Fruit fly (Drosophila melanogaster) whole organism, embryonic: Measurements from ENCODE around the gene CG10970.
A peak's percentile ranks its signal among the peaks of the same experiment; 100 is the strongest.

Source experiments
- Antp ChIP-seq: fragments of 200-800 bp; sonication (Bioruptor generic); optimal IDR thresholded peaks from 3 replicates; lab custom pipeline; 2016; ENCODE audit warnings: missing biosample characterization, missing genetic modification characterization
- B-H1 ChIP-seq: fragments of 200-800 bp; sonication (Bioruptor generic); IDR thresholded peaks from 3 replicates; pipeline ENCODE4 v1.3.6; 2022; ENCODE audit warnings: missing biosample characterization, missing genetic modification characterization
- BEAF-32 ChIP-seq: fragments of 200-800 bp; sonication (Bioruptor generic); optimal IDR thresholded peaks from 3 replicates; lab custom pipeline; 2017; ENCODE audit warnings: missing biosample characterization, missing genetic modification characterization, mild to moderate bottlenecking, moderate library complexity, missing genetic modification reagents
- CG10267 ChIP-seq: fragments of 200-800 bp; sonication (Bioruptor generic); optimal IDR thresholded peaks from 2 replicates; lab custom pipeline; 2018; ENCODE audit warnings: missing biosample characterization, mild to moderate bottlenecking, missing genetic modification characterization, moderate library complexity
- CG10274 ChIP-seq: fragments of 200-800 bp; sonication (Bioruptor generic); optimal IDR thresholded peaks from 3 replicates; lab custom pipeline; 2017; ENCODE audit warnings: missing biosample characterization, mild to moderate bottlenecking, missing genetic modification characterization
- CG11504 ChIP-seq: fragments of 200-800 bp; sonication (Bioruptor generic); optimal IDR thresholded peaks from 3 replicates; lab custom pipeline; 2019; ENCODE audit warnings: missing biosample characterization, mild to moderate bottlenecking, missing genetic modification characterization, moderate library complexity
- CG12236 ChIP-seq: fragments of 200-800 bp; sonication (Bioruptor generic); optimal IDR thresholded peaks from 2 replicates; lab custom pipeline; 2016; ENCODE audit warnings: missing biosample characterization, missing genetic modification characterization
- CG14667 ChIP-seq: fragments of 200-800 bp; sonication (Bioruptor generic); IDR thresholded peaks from 2 replicates; pipeline ENCODE4 v1.3.6; 2022; ENCODE audit warnings: missing biosample characterization, missing genetic modification characterization
- CG14860 ChIP-seq: fragments of 200-800 bp; sonication (Bioruptor generic); IDR thresholded peaks from 3 replicates; pipeline ENCODE4 v1.3.6; 2022; ENCODE audit warnings: missing biosample characterization, missing genetic modification characterization; ENCODE audit not compliant: partially characterized antibody
- CG15514 ChIP-seq: fragments of 200-800 bp; sonication (Bioruptor generic); optimal IDR thresholded peaks from 3 replicates; lab custom pipeline; 2017; ENCODE audit warnings: missing biosample characterization, missing genetic modification characterization, mild to moderate bottlenecking, moderate library complexity, missing genetic modification reagents
- CG15601 ChIP-seq: fragments of 200-800 bp; sonication (Bioruptor generic); optimal IDR thresholded peaks from 3 replicates; lab custom pipeline; 2019; ENCODE audit warnings: missing biosample characterization, mild to moderate bottlenecking, missing genetic modification characterization, moderate library complexity
- CG1647 ChIP-seq: fragments of 200-800 bp; sonication (Bioruptor generic); optimal IDR thresholded peaks from 3 replicates; lab custom pipeline; 2016; ENCODE audit warnings: missing biosample characterization, missing genetic modification characterization
- CG16815 ChIP-seq: fragments of 200-800 bp; sonication (Bioruptor generic); optimal IDR thresholded peaks from 3 replicates; lab custom pipeline; 2017; ENCODE audit warnings: missing biosample characterization, mild to moderate bottlenecking, missing genetic modification characterization
- CG18011 ChIP-seq: fragments of 200-800 bp; sonication (Bioruptor generic); optimal IDR thresholded peaks from 2 replicates; lab custom pipeline; 2017; ENCODE audit warnings: missing biosample characterization, missing genetic modification characterization, mild to moderate bottlenecking, moderate library complexity, missing genotype
- CG2199 ChIP-seq: fragments of 200-800 bp; sonication (Bioruptor generic); IDR thresholded peaks from 3 replicates; pipeline ENCODE4 v1.3.6; 2022; ENCODE audit warnings: missing biosample characterization, missing genetic modification characterization
- CG30020 ChIP-seq: fragments of 200-800 bp; optimal IDR thresholded peaks from 2 replicates; lab custom pipeline; 2019; ENCODE audit warnings: missing biosample characterization, mild to moderate bottlenecking, missing genetic modification characterization, moderate library complexity
- CG3847 ChIP-seq: fragments of 200-800 bp; sonication (Bioruptor generic); IDR thresholded peaks from 2 replicates; pipeline ENCODE4 v1.3.6; 2022; ENCODE audit warnings: missing biosample characterization, missing genetic modification characterization
- CG4360 ChIP-seq: fragments of 200-800 bp; sonication (Bioruptor generic); IDR thresholded peaks from 2 replicates; pipeline ENCODE4 v1.3.6; 2022; ENCODE audit warnings: missing biosample characterization, missing genetic modification characterization
- CG4404 ChIP-seq: fragments of 200-800 bp; sonication (Bioruptor generic); IDR thresholded peaks from 2 replicates; pipeline ENCODE4 v1.3.6; 2022; ENCODE audit warnings: missing biosample characterization, missing genetic modification characterization
- CG4707 ChIP-seq: fragments of 200-800 bp; sonication (Bioruptor generic); optimal IDR thresholded peaks from 2 replicates; lab custom pipeline; 2018; ENCODE audit warnings: missing biosample characterization, mild to moderate bottlenecking, missing genetic modification characterization, moderate library complexity
- CG7271 ChIP-seq: fragments of 200-800 bp; sonication (Bioruptor generic); optimal IDR thresholded peaks from 2 replicates; lab custom pipeline; 2018; ENCODE audit warnings: missing biosample characterization, mild to moderate bottlenecking, missing genetic modification characterization, moderate library complexity
- CkIIα-i1 ChIP-seq: fragments of 200-800 bp; sonication (Bioruptor generic); IDR thresholded peaks from 2 replicates; pipeline ENCODE4 v1.3.6; 2022; ENCODE audit warnings: missing biosample characterization, missing genetic modification characterization
- Dfd ChIP-seq, 2 experiments: fragments of >200 bp; optimal IDR thresholded peaks; 2 replicates each; lab custom pipeline; 2017; ENCODE audit warnings: missing biosample characterization in 2 of 2, missing genetic modification characterization in 2 of 2
- Drgx ChIP-seq: fragments of 200-800 bp; sonication (Bioruptor generic); IDR thresholded peaks from 2 replicates; pipeline ENCODE4 v1.3.6; 2022; ENCODE audit warnings: missing biosample characterization, missing genetic modification characterization
- E2f2 ChIP-seq: fragments of 200-800 bp; sonication (Bioruptor generic); IDR thresholded peaks from 2 replicates; pipeline ENCODE4 v1.3.6; 2022; ENCODE audit warnings: missing biosample characterization, missing genetic modification characterization
- GATAe ChIP-seq: fragments of 200-800 bp; sonication (Bioruptor generic); conservative IDR thresholded peaks from 2 replicates; pipeline ENCODE4 v1.3.6; 2022; ENCODE audit warnings: missing biosample characterization, missing genetic modification characterization
- HLH4C ChIP-seq: fragments of 200-800 bp; sonication (Bioruptor generic); IDR thresholded peaks from 3 replicates; pipeline ENCODE4 v1.3.6; 2022; ENCODE audit warnings: missing biosample characterization, missing genetic modification characterization; ENCODE audit not compliant: partially characterized antibody
- HLH54F ChIP-seq: fragments of 200-800 bp; sonication (Bioruptor generic); optimal IDR thresholded peaks from 3 replicates; lab custom pipeline; 2016; ENCODE audit warnings: missing biosample characterization, missing genetic modification characterization
- Lhr ChIP-seq: fragments of 200-800 bp; sonication (Bioruptor generic); optimal IDR thresholded peaks from 3 replicates; lab custom pipeline; 2017; ENCODE audit warnings: mild to moderate bottlenecking, missing biosample characterization, missing genetic modification reagents, missing genetic modification characterization
- Lim3 ChIP-seq: fragments of 200-800 bp; sonication (Bioruptor generic); IDR thresholded peaks from 2 replicates; pipeline ENCODE4 v1.3.6; 2022; ENCODE audit warnings: missing biosample characterization, missing genetic modification characterization
- Optix ChIP-seq: fragments of 200-800 bp; sonication (Bioruptor generic); IDR thresholded peaks from 3 replicates; pipeline ENCODE4 v1.3.6; 2022; ENCODE audit warnings: missing biosample characterization, missing genetic modification characterization
- Ptx1 ChIP-seq: fragments of 200-800 bp; sonication (Bioruptor generic); IDR thresholded peaks from 2 replicates; pipeline ENCODE4 v1.3.6; 2022; ENCODE audit warnings: missing biosample characterization, missing genetic modification characterization
- Rx ChIP-seq: fragments of 200-800 bp; sonication (Bioruptor generic); IDR thresholded peaks from 2 replicates; pipeline ENCODE4 v1.3.6; 2022; ENCODE audit warnings: missing biosample characterization, missing genetic modification characterization
- Six4 ChIP-seq: fragments of 200-800 bp; sonication (Bioruptor generic); optimal IDR thresholded peaks from 2 replicates; lab custom pipeline; 2016; ENCODE audit warnings: missing biosample characterization, missing genetic modification characterization
- Taf1 ChIP-seq: fragments of 200-800 bp; sonication (Bioruptor generic); IDR thresholded peaks from 2 replicates; pipeline ENCODE4 v1.3.6; 2022; ENCODE audit warnings: missing biosample characterization, missing genetic modification characterization
- Usf ChIP-seq: fragments of 200-800 bp; sonication (Bioruptor generic); optimal IDR thresholded peaks from 2 replicates; lab custom pipeline; 2017; ENCODE audit warnings: missing genotype, missing biosample characterization, missing genetic modification characterization
- ara ChIP-seq: fragments of 200-800 bp; sonication (Bioruptor generic); IDR thresholded peaks from 2 replicates; pipeline ENCODE4 v1.3.6; 2022; ENCODE audit warnings: missing biosample characterization, missing genetic modification characterization
- bigmax ChIP-seq: fragments of 200-800 bp; sonication (Bioruptor generic); optimal IDR thresholded peaks from 2 replicates; lab custom pipeline; 2018; ENCODE audit warnings: missing biosample characterization, mild to moderate bottlenecking, missing genetic modification characterization
- crc ChIP-seq: fragments of 200-800 bp; sonication (Bioruptor generic); optimal IDR thresholded peaks from 2 replicates; lab custom pipeline; 2016; ENCODE audit warnings: missing biosample characterization, missing genetic modification characterization
- dmrt11E ChIP-seq: fragments of 200-800 bp; sonication (Bioruptor generic); optimal IDR thresholded peaks from 3 replicates; lab custom pipeline; 2018; ENCODE audit warnings: missing biosample characterization, mild to moderate bottlenecking, missing genetic modification characterization, moderate library complexity
- eve ChIP-seq, 2 experiments: fragments of >200 bp; optimal IDR thresholded peaks; 2 replicates each; lab custom pipeline; 2017; ENCODE audit warnings: missing biosample characterization in 2 of 2, missing genetic modification characterization in 2 of 2
- grau ChIP-seq: fragments of 200-800 bp; optimal IDR thresholded peaks from 3 replicates; lab custom pipeline; 2019; ENCODE audit warnings: missing biosample characterization, mild to moderate bottlenecking, missing genetic modification characterization, moderate library complexity
- jigr1 ChIP-seq: fragments of 200-800 bp; sonication (Bioruptor generic); IDR thresholded peaks from 3 replicates; pipeline ENCODE4 v1.3.6; 2022; ENCODE audit warnings: missing biosample characterization, missing genetic modification characterization
- luna ChIP-seq: fragments of 200-800 bp; sonication (Bioruptor generic); optimal IDR thresholded peaks from 2 replicates; lab custom pipeline; 2016; ENCODE audit warnings: missing biosample characterization, missing genetic modification characterization
- maf-S ChIP-seq: fragments of 200-800 bp; sonication (Bioruptor generic); optimal IDR thresholded peaks from 2 replicates; lab custom pipeline; 2016; ENCODE audit warnings: missing biosample characterization, missing genetic modification characterization
- nom ChIP-seq: fragments of 200-800 bp; sonication (Bioruptor generic); optimal IDR thresholded peaks from 2 replicates; lab custom pipeline; 2017; ENCODE audit warnings: missing biosample characterization, missing genetic modification characterization, mild to moderate bottlenecking, moderate library complexity, missing genetic modification reagents
- psq ChIP-seq: fragments of 200-800 bp; sonication (Bioruptor generic); optimal IDR thresholded peaks from 2 replicates; lab custom pipeline; 2017; ENCODE audit warnings: missing biosample characterization, missing genetic modification characterization
- tap ChIP-seq: fragments of 200-800 bp; optimal IDR thresholded peaks from 3 replicates; lab custom pipeline; 2019; ENCODE audit warnings: missing biosample characterization, mild to moderate bottlenecking, missing genetic modification characterization, moderate library complexity
- tna ChIP-seq: fragments of 200-800 bp; sonication (Bioruptor generic); IDR thresholded peaks from 2 replicates; pipeline ENCODE4 v1.3.6; 2022; ENCODE audit warnings: missing biosample characterization, missing genetic modification characterization; ENCODE audit not compliant: partially characterized antibody
- ttk ChIP-seq: fragments of 200-800 bp; sonication (Bioruptor generic); IDR thresholded peaks from 2 replicates; pipeline ENCODE4 v2.1.2; 2022; ENCODE audit warnings: missing biosample characterization, missing genetic modification characterization
- unc-4 ChIP-seq: fragments of 200-800 bp; sonication (Bioruptor generic); IDR thresholded peaks from 2 replicates; pipeline ENCODE4 v1.3.6; 2022; ENCODE audit warnings: missing biosample characterization, missing genetic modification characterization; ENCODE audit not compliant: partially characterized antibody
- zen2 ChIP-seq: fragments of 200-800 bp; sonication (Bioruptor generic); IDR thresholded peaks from 3 replicates; pipeline ENCODE4 v1.3.6; 2022; ENCODE audit warnings: missing biosample characterization, missing genetic modification characterization; ENCODE audit not compliant: partially characterized antibody

CG10970 gene

dm6 chrX:9062665-9063064 lies 8.5 kb downstream of the CG10970 start (continued):
- TF ChIP-seq Lim3 (no peak), dmrt11E (tag; lab: Kevin White, UChicago) (no peak), zen2 (no peak), maf-S (GFP tag; lab: Kevin White, UChicago) (no peak), Rx (GFP tag; lab: Robert Waterston, UW) (no peak), CG4707 (GFP tag; lab: Kevin White, UChicago) (no peak), tap (tag; lab: Kevin White, UChicago) (no peak), Optix (0 out of 3 replicates have a peak, but pooled peaks have one; percentile 24), CG10267 (tag; lab: Kevin White, UChicago) (no peak), crc (GFP tag; lab: Kevin White, UChicago) (no peak), CG30020 (tag; lab: Kevin White, UChicago) (no peak), Taf1 (GFP tag; lab: Robert Waterston, UW) (no peak), psq (GFP tag; lab: Kevin White, UChicago) (no peak), Usf (GFP tag; lab: Kevin White, UChicago) (no peak), CG2199 (no peak), luna (no peak), CG14667 (GFP tag; lab: Robert Waterston, UW) (no peak), CG4404 (GFP tag; lab: Robert Waterston, UW) (no peak), CG7271 (no peak), CG15601 (no peak), CG3847 (GFP tag; lab: Robert Waterston, UW) (no peak), tna (GFP tag; lab: Robert Waterston, UW) (no peak), E2f2 (GFP tag; lab: Robert Waterston, UW) (no peak), CG14860 (GFP tag; lab: Robert Waterston, UW) (no peak), bigmax (GFP tag; lab: Kevin White, UChicago) (no peak), CG18011 (no peak), CG4360 (GFP tag; lab: Robert Waterston, UW) (no peak), ara (GFP tag; lab: Robert Waterston, UW) (no peak), CG15514 (GFP tag; lab: Kevin White, UChicago) (no peak), eve (GFP tag; optimal IDR thresholded peaks at IDR 0.05; lab: Kevin White, UChicago) (no peak), Six4 (GFP tag; lab: Kevin White, UChicago) (no peak), jigr1 (GFP tag; lab: Robert Waterston, UW) (no peak), grau (peak; percentile 13), CG10274 (GFP tag; lab: Kevin White, UChicago) (no peak), nom (GFP tag; lab: Kevin White, UChicago) (no peak), CG11504 (tag; lab: Kevin White, UChicago) (peak; percentile 43), B-H1 (GFP tag; lab: Robert Waterston, UW) (peak; percentile 37; the same call in 1 of the 3 replicates), HLH54F (GFP tag; lab: Kevin White, UChicago) (no peak), Drgx (GFP tag; lab: Robert Waterston, UW) (peak; percentile 67), Lhr (no peak), BEAF-32 (no peak), GATAe (GFP tag; lab: Robert Waterston, UW) (no peak), unc-4 (GFP tag; lab: Robert Waterston, UW) (no peak), CG12236 (GFP tag; lab: Kevin White, UChicago) (no peak), CkIIα-i1 (no peak), HLH4C (GFP tag; lab: Robert Waterston, UW) (no peak), Ptx1 (GFP tag; lab: Robert Waterston, UW) (peak; percentile 60), ttk (GFP tag; lab: Robert Waterston, UW) (0 out of 2 replicates have a peak, but pooled peaks have one; percentile 7), Antp (no peak), CG16815 (GFP tag; lab: Kevin White, UChicago) (no peak), Dfd (GFP tag; optimal IDR thresholded peaks at IDR 0.05; lab: Kevin White, UChicago) (no peak), CG1647 (no peak)
